Fruit fly (Drosophila melanogaster): ENCODE results near the gene Tie.

DNA sequence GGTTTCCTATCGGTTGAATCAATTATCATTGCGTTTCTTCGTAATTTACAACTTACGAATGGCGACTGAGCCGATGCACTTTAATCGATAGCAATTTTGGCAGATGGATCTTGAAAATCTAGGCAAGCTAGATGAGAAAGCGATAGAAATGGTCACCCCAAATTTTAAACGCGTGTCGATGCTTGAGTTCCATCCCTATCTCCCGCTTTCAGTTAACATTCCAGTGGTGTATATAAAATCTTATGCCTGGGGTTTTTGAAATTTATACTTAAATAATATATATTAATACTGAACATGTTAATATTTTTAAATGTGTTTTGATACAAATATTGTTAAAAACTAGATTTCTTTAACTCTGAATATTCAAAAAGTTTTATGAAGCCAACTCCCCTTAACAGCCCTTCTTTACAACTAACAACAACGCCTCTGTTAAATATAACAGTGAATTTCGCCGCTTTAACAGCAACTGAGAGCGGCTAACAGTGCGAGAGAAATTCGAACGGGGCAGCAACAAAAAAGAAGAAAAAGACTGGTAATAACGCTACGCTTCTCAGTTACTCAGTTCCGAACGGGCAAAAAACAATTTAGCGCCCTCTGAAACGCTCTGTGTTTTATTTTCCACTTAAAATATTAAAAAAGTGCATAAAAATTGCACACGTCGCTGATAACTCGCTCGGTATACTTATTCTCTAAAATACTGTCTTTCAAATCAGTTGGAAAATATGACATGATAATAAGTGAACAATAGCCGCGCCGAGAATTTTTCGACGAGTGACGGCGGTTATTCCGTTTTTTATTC, 9.8 kb upstream of the Tie start, which contains the start of gene CG11357:
- no peak for TF ChIP-seq ttk (optimal IDR thresholded peaks at IDR 0.05)
- TF ChIP-seq Sin3A (optimal IDR thresholded peaks at IDR 0.05): no peak
- no peak for TF ChIP-seq psq (optimal IDR thresholded peaks at IDR 0.05)
- no peak for TF ChIP-seq insv (optimal IDR thresholded peaks at IDR 0.05)
- TF ChIP-seq h (optimal IDR thresholded peaks at IDR 0.05): no peak
